Fruit fly (Drosophila melanogaster) whole organism, embryonic: ENCODE results near the gene Gmap.
A peak's percentile ranks its signal among the peaks of the same experiment; 100 is the strongest.

ENCODE experiments used
- ATbp ChIP-seq: fragments of 200-800 bp; sonication (Bioruptor generic); optimal IDR thresholded peaks from 2 replicates; lab custom pipeline; 2017; ENCODE audit warnings: missing biosample characterization, mild to moderate bottlenecking, missing genetic modification characterization, missing genetic modification reagents
- Asciz ChIP-seq: fragments of 200-800 bp; sonication (Bioruptor generic); optimal IDR thresholded peaks from 2 replicates; lab custom pipeline; 2017; ENCODE audit warnings: missing biosample characterization, mild to moderate bottlenecking, missing genetic modification characterization, missing genetic modification reagents
- B-H2 ChIP-seq: fragments of 200-800 bp; sonication (Bioruptor generic); optimal IDR thresholded peaks from 2 replicates; lab custom pipeline; 2018; ENCODE audit warnings: missing biosample characterization, mild to moderate bottlenecking, missing genetic modification characterization
- BEAF-32 ChIP-seq: fragments of 200-800 bp; sonication (Bioruptor generic); optimal IDR thresholded peaks from 3 replicates; lab custom pipeline; 2017; ENCODE audit warnings: missing biosample characterization, missing genetic modification characterization, mild to moderate bottlenecking, moderate library complexity, missing genetic modification reagents
- CG11504 ChIP-seq: fragments of 200-800 bp; sonication (Bioruptor generic); optimal IDR thresholded peaks from 3 replicates; lab custom pipeline; 2019; ENCODE audit warnings: missing biosample characterization, mild to moderate bottlenecking, missing genetic modification characterization, moderate library complexity
- CG11695 ChIP-seq: fragments of 200-800 bp; sonication (Bioruptor generic); IDR thresholded peaks from 3 replicates; pipeline ENCODE4 v1.3.6; 2022; ENCODE audit warnings: missing biosample characterization, missing genetic modification characterization
- CG14710 ChIP-seq: fragments of 200-800 bp; sonication (Bioruptor generic); optimal IDR thresholded peaks from 3 replicates; lab custom pipeline; 2019; ENCODE audit warnings: missing biosample characterization, mild to moderate bottlenecking, missing genetic modification characterization, moderate library complexity
- CG15601 ChIP-seq: fragments of 200-800 bp; sonication (Bioruptor generic); optimal IDR thresholded peaks from 3 replicates; lab custom pipeline; 2019; ENCODE audit warnings: missing biosample characterization, mild to moderate bottlenecking, missing genetic modification characterization, moderate library complexity
- CG17361 ChIP-seq: fragments of 200-800 bp; sonication (Bioruptor generic); IDR thresholded peaks from 3 replicates; pipeline ENCODE4 v1.3.6; 2022; ENCODE audit warnings: missing biosample characterization, missing genetic modification characterization
- CG2199 ChIP-seq: fragments of 200-800 bp; sonication (Bioruptor generic); IDR thresholded peaks from 3 replicates; pipeline ENCODE4 v1.3.6; 2022; ENCODE audit warnings: missing biosample characterization, missing genetic modification characterization
- CG30403 ChIP-seq: fragments of 200-800 bp; sonication (Bioruptor generic); optimal IDR thresholded peaks from 3 replicates; lab custom pipeline; 2016; ENCODE audit warnings: missing biosample characterization, missing genetic modification characterization
- CG8944 ChIP-seq: fragments of 200-800 bp; sonication (Bioruptor generic); optimal IDR thresholded peaks from 3 replicates; lab custom pipeline; 2016; ENCODE audit warnings: missing biosample characterization, missing genetic modification characterization
- CG9797 ChIP-seq: fragments of 200-800 bp; sonication (Bioruptor generic); optimal IDR thresholded peaks from 3 replicates; lab custom pipeline; 2018; ENCODE audit warnings: missing biosample characterization, mild to moderate bottlenecking, missing genetic modification characterization
- CG9817 ChIP-seq: fragments of 200-800 bp; sonication (Bioruptor generic); optimal IDR thresholded peaks from 2 replicates; lab custom pipeline; 2018; ENCODE audit warnings: missing biosample characterization, mild to moderate bottlenecking, missing genetic modification characterization, moderate library complexity
- CG9932 ChIP-seq: fragments of 200-800 bp; sonication (Bioruptor generic); IDR thresholded peaks from 2 replicates; pipeline ENCODE4 v1.3.6; 2022; ENCODE audit warnings: missing biosample characterization, missing genetic modification characterization
- CTCF ChIP-seq: fragments of 200-800 bp; sonication (Bioruptor generic); optimal IDR thresholded peaks from 2 replicates; lab custom pipeline; 2017; ENCODE audit warnings: missing biosample characterization, mild to moderate bottlenecking, missing genetic modification characterization, moderate library complexity
- D19B ChIP-seq: fragments of 200-800 bp; sonication (Bioruptor generic); optimal IDR thresholded peaks from 2 replicates; lab custom pipeline; 2017; ENCODE audit warnings: missing biosample characterization, mild to moderate bottlenecking, missing genetic modification characterization
- Dip2 ChIP-seq: fragments of 200-800 bp; sonication (Bioruptor generic); IDR thresholded peaks from 2 replicates; pipeline ENCODE4 v1.3.6; 2022; ENCODE audit warnings: missing biosample characterization, missing genetic modification characterization
- Dp ChIP-seq: fragments of 200-800 bp; sonication (Bioruptor generic); optimal IDR thresholded peaks from 2 replicates; lab custom pipeline; 2018; ENCODE audit warnings: missing biosample characterization, mild to moderate bottlenecking, missing genetic modification characterization, moderate library complexity
- E2f2 ChIP-seq: fragments of 200-800 bp; sonication (Bioruptor generic); IDR thresholded peaks from 2 replicates; pipeline ENCODE4 v1.3.6; 2022; ENCODE audit warnings: missing biosample characterization, missing genetic modification characterization
- Fer1 ChIP-seq: fragments of 200-800 bp; sonication (Bioruptor generic); optimal IDR thresholded peaks from 2 replicates; lab custom pipeline; 2017; ENCODE audit warnings: missing biosample characterization, mild to moderate bottlenecking, missing genetic modification characterization
- H15 ChIP-seq: fragments of 200-800 bp; sonication (Bioruptor generic); IDR thresholded peaks from 3 replicates; pipeline ENCODE4 v1.3.6; 2022; ENCODE audit warnings: missing biosample characterization, missing genetic modification characterization
- Max ChIP-seq: fragments of 200-800 bp; sonication (Bioruptor generic); optimal IDR thresholded peaks from 2 replicates; lab custom pipeline; 2016; ENCODE audit warnings: missing biosample characterization, mild to moderate bottlenecking, missing genetic modification characterization
- PHDP ChIP-seq: fragments of 200-800 bp; sonication (Bioruptor generic); optimal IDR thresholded peaks from 3 replicates; lab custom pipeline; 2018; ENCODE audit warnings: missing biosample characterization, mild to moderate bottlenecking, missing genetic modification characterization, moderate library complexity
- Pdp1 ChIP-seq, 2 experiments: fragments of 200-800 bp; sonication (Bioruptor generic); optimal IDR thresholded peaks; 3 replicates each; lab custom pipeline; 2016; ENCODE audit warnings: missing biosample characterization in 2 of 2, missing genetic modification characterization in 2 of 2, mild to moderate bottlenecking in 1 of 2, moderate library complexity in 1 of 2
- amos ChIP-seq: fragments of 200-800 bp; sonication (Bioruptor generic); IDR thresholded peaks from 2 replicates; pipeline ENCODE4 v1.3.6; 2022; ENCODE audit warnings: missing biosample characterization, missing genetic modification characterization; ENCODE audit not compliant: partially characterized antibody
- ap ChIP-seq: fragments of 200-800 bp; sonication (Bioruptor generic); IDR thresholded peaks from 2 replicates; pipeline ENCODE4 v1.3.6; 2022; ENCODE audit warnings: missing biosample characterization, missing genetic modification characterization
- cwo ChIP-seq: fragments of 200-800 bp; sonication (Bioruptor generic); optimal IDR thresholded peaks from 3 replicates; lab custom pipeline; 2017; ENCODE audit warnings: missing biosample characterization, missing genetic modification characterization, mild to moderate bottlenecking, moderate library complexity, missing genetic modification reagents
- fd64A ChIP-seq: fragments of 200-800 bp; sonication (Bioruptor generic); optimal IDR thresholded peaks from 3 replicates; lab custom pipeline; 2018; ENCODE audit warnings: missing biosample characterization, mild to moderate bottlenecking, missing genetic modification characterization
- gce ChIP-seq: fragments of 200-800 bp; sonication (Bioruptor generic); IDR thresholded peaks from 3 replicates; pipeline ENCODE4 v1.3.6; 2022; ENCODE audit warnings: missing biosample characterization, missing genetic modification characterization
- hbn ChIP-seq: fragments of 200-800 bp; sonication (Bioruptor generic); IDR thresholded peaks from 2 replicates; pipeline ENCODE4 v1.3.6; 2022; ENCODE audit warnings: missing biosample characterization, missing genetic modification characterization; ENCODE audit not compliant: partially characterized antibody
- inv ChIP-seq: fragments of 200-800 bp; sonication (Bioruptor generic); IDR thresholded peaks from 2 replicates; pipeline ENCODE4 v1.3.6; 2022; ENCODE audit warnings: missing biosample characterization, missing genetic modification characterization; ENCODE audit not compliant: partially characterized antibody
- kni ChIP-seq: fragments of 200-800 bp; sonication (Bioruptor generic); optimal IDR thresholded peaks from 3 replicates; lab custom pipeline; 2017; ENCODE audit warnings: mild to moderate bottlenecking, missing biosample characterization, missing genetic modification reagents, missing genetic modification characterization
- lilli ChIP-seq: fragments of 200-800 bp; sonication (Bioruptor generic); optimal IDR thresholded peaks from 3 replicates; lab custom pipeline; 2016; ENCODE audit warnings: missing biosample characterization, missing genetic modification characterization
- mirr ChIP-seq: fragments of 200-800 bp; sonication (Bioruptor generic); optimal IDR thresholded peaks from 3 replicates; lab custom pipeline; 2018; ENCODE audit warnings: missing biosample characterization, mild to moderate bottlenecking, missing genetic modification characterization
- prd ChIP-seq, 3 experiments: fragments of >200 bp in 2 of 3; fragments of 200-800 bp in 1 of 3; sonication (Bioruptor generic) in 1 of 3; optimal IDR thresholded peaks in 2 of 3; IDR thresholded peaks in 1 of 3; 2 replicates in 2 of 3; 3 replicates in 1 of 3; pipeline versions ENCODE4 v1.3.6 to Lab custom; 2017 to 2022; ENCODE audit warnings: missing biosample characterization in 1 of 3, missing genetic modification characterization in 1 of 3
- sr ChIP-seq: fragments of 200-800 bp; sonication (Bioruptor generic); IDR thresholded peaks from 3 replicates; pipeline ENCODE4 v1.3.6; 2022; ENCODE audit warnings: missing biosample characterization, missing genetic modification characterization
- ssp ChIP-seq: fragments of 200-800 bp; sonication (Bioruptor generic); IDR thresholded peaks from 2 replicates; pipeline ENCODE4 v1.3.6; 2022; ENCODE audit warnings: missing biosample characterization, missing genetic modification characterization
- stwl ChIP-seq: fragments of 200-800 bp; sonication (Bioruptor generic); optimal IDR thresholded peaks from 3 replicates; lab custom pipeline; 2018; ENCODE audit warnings: missing biosample characterization, mild to moderate bottlenecking, missing genetic modification characterization, moderate library complexity
- toy ChIP-seq: fragments of 200-800 bp; sonication (Bioruptor generic); IDR thresholded peaks from 2 replicates; pipeline ENCODE4 v1.3.6; 2022; ENCODE audit warnings: missing biosample characterization, missing genetic modification characterization
- trem ChIP-seq: fragments of 200-800 bp; optimal IDR thresholded peaks from 3 replicates; lab custom pipeline; 2019; ENCODE audit warnings: missing biosample characterization, mild to moderate bottlenecking, missing genetic modification characterization, moderate library complexity
- vvl ChIP-seq: fragments of 200-800 bp; sonication (Bioruptor generic); IDR thresholded peaks from 2 replicates; pipeline ENCODE4 v1.3.6; 2022; ENCODE audit warnings: missing biosample characterization, missing genetic modification characterization
- yki ChIP-seq: fragments of >200 bp; optimal IDR thresholded peaks from 3 replicates; lab custom pipeline; 2018

Gene Gmap

dm6 chrX:15490519-15490918 is 3.8 kb downstream of the Gmap start:
- TF ChIP-seq B-H2 (GFP tag; lab: Kevin White, UChicago) = no peak
- TF ChIP-seq PHDP (tag; lab: Kevin White, UChicago) = peak; percentile 6
- no peak for TF ChIP-seq CG8944 (GFP tag; lab: Kevin White, UChicago)
- peak; percentile 34 for TF ChIP-seq kni (GFP tag; lab: Kevin White, UChicago)
- TF ChIP-seq fd64A (GFP tag; lab: Kevin White, UChicago) = peak; percentile 8
- TF ChIP-seq sr (GFP tag; lab: Robert Waterston, UW) = no peak
- TF ChIP-seq inv (GFP tag; lab: Robert Waterston, UW) = no peak
- TF ChIP-seq CG9797 (GFP tag; lab: Kevin White, UChicago) = no peak
- no peak for TF ChIP-seq prd (optimal IDR thresholded peaks at IDR 0.05; lab: Kevin White, UChicago)
- TF ChIP-seq prd (GFP tag; IDR thresholded peaks at IDR 0.05; lab: Robert Waterston, UW) = no peak
- no peak for TF ChIP-seq Fer1 (GFP tag; lab: Kevin White, UChicago)
- no peak for TF ChIP-seq amos
- TF ChIP-seq Dip2 (GFP tag; lab: Robert Waterston, UW) = peak; percentile 82
- no peak for TF ChIP-seq ssp
- TF ChIP-seq CG9932 (GFP tag; lab: Robert Waterston, UW) = no peak
- no peak for TF ChIP-seq Max (GFP tag; lab: Kevin White, UChicago)
- no peak for TF ChIP-seq toy
- TF ChIP-seq mirr (GFP tag; lab: Kevin White, UChicago) = no peak
- peak; percentile 2 for TF ChIP-seq BEAF-32 (GFP tag; lab: Kevin White, UChicago)
- TF ChIP-seq CG11504 = peak; percentile 57
- peak; percentile 39 for TF ChIP-seq CG15601 (tag; lab: Kevin White, UChicago)
- TF ChIP-seq trem (tag; lab: Kevin White, UChicago) = no peak
- TF ChIP-seq Pdp1 (GFP tag; optimal IDR thresholded peaks at IDR 0.05; lab: Kevin White, UChicago) = peak in 1 of 2 experiments; percentile 69
- no peak for TF ChIP-seq CG9817 (tag; lab: Kevin White, UChicago)
- TF ChIP-seq Dp (GFP tag; lab: Kevin White, UChicago) = peak; percentile 8
- no peak for TF ChIP-seq CG14710 (tag; lab: Kevin White, UChicago)
- TF ChIP-seq stwl (tag; lab: Kevin White, UChicago) = peak; percentile 17
- no peak for TF ChIP-seq D19B (GFP tag; lab: Kevin White, UChicago)
- TF ChIP-seq CG30403 (GFP tag; lab: Kevin White, UChicago) = no peak
- no peak for TF ChIP-seq H15 (GFP tag; lab: Robert Waterston, UW)
- TF ChIP-seq ap (GFP tag; lab: Robert Waterston, UW) = no peak
- TF ChIP-seq ATbp (GFP tag; lab: Kevin White, UChicago) = peak; percentile 11
- peak; percentile 90 for TF ChIP-seq CTCF (GFP tag; lab: Kevin White, UChicago)
- peak; percentile 14; the same call in 1 of the 2 replicates for TF ChIP-seq vvl
- TF ChIP-seq CG17361 (GFP tag; lab: Robert Waterston, UW) = no peak
- no peak for TF ChIP-seq hbn (GFP tag; lab: Robert Waterston, UW)
- peak; percentile 25; the same call in 1 of the 2 replicates for TF ChIP-seq E2f2 (GFP tag; lab: Robert Waterston, UW)
- no peak for TF ChIP-seq CG11695 (GFP tag; lab: Robert Waterston, UW)
- peak; percentile 34; the same call in 1 of the 3 replicates for TF ChIP-seq CG2199
- no peak for TF ChIP-seq yki
- no peak for TF ChIP-seq gce (GFP tag; lab: Robert Waterston, UW)
- TF ChIP-seq cwo = no peak
- no peak for TF ChIP-seq lilli (GFP tag; lab: Kevin White, UChicago)
- peak; percentile 2 for TF ChIP-seq Asciz
